Worm (Caenorhabditis elegans) whole organism, L4/young adult: ENCODE measurements around the gene C14B9.2.

Experiments
- W03F9.2 ChIP-seq: fragments of 150-350 bp; optimal IDR thresholded peaks from 2 replicates; lab custom pipeline; 2014; ENCODE audit warnings: missing biosample characterization, missing genetic modification characterization
- dao-5 ChIP-seq: sonication (generic microtip); optimal IDR thresholded peaks from 2 replicates; lab custom pipeline; 2016; ENCODE audit warnings: missing genotype, missing genetic modification characterization, moderate library complexity, missing compliant biosample characterization
- him-1 ChIP-seq: sonication (generic microtip); optimal IDR thresholded peaks from 2 replicates; lab custom pipeline; 2016; ENCODE audit warnings: missing genotype, missing genetic modification reagents, missing genetic modification characterization, missing compliant biosample characterization

DNA sequence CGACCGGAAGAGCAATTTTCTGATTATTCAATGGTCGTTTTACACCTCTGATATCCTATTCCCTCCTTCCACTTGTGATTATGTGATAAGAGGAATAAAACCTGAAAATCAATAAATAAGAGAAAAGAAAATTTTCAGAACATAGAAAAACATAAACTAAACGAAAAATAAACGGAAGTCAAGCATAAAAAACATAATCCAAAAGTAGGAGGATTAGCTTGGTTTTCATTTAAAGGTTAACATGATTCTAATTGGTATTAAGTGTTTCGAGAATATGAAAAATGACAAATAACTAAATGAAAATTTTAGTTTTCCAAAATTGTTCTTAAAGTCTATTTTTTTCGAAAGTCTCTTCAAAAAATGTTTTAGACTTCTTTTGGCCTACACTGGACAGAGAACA is 12.3 kb upstream of the C14B9.2 start, which contains the start of gene gei-8:
- TF ChIP-seq W03F9.2 (tag; lab: Kevin White, UChicago) = no peak
- TF ChIP-seq him-1 (tag; lab: Kevin White, UChicago) = no peak
- no peak for TF ChIP-seq dao-5
